Worm (Caenorhabditis elegans) whole organism, L4/young adult: ENCODE results near the gene C18A3.10.

Experiments used
- W03F9.2 ChIP-seq: fragments of 150-350 bp; optimal IDR thresholded peaks from 2 replicates; lab custom pipeline; 2014; ENCODE audit warnings: missing biosample characterization, missing genetic modification characterization
- dao-5 ChIP-seq: sonication (generic microtip); optimal IDR thresholded peaks from 2 replicates; lab custom pipeline; 2016; ENCODE audit warnings: missing genotype, missing genetic modification characterization, moderate library complexity, missing compliant biosample characterization
- him-1 ChIP-seq: sonication (generic microtip); optimal IDR thresholded peaks from 2 replicates; lab custom pipeline; 2016; ENCODE audit warnings: missing genotype, missing genetic modification reagents, missing genetic modification characterization, missing compliant biosample characterization

DNA sequence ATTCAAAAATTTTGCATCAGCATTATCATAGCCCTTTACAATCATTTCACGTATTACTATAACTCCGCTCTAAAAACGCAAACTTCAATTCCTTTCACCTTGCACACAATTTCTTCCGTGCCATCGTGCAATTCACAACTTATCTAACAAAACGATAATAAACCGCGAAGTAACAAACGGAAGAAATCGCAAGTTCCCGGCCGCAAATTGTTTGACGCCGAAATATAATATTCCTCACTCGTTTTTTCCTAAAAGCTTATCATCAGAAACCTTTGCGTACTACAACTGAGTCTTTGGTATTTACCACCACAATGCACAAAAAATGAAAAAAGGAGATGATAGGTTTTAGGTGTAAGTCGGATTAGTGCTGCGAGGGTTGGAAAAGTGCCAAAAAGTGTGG is 31.7 kb upstream of the C18A3.10 start:
- TF ChIP-seq dao-5 (tag; lab: Kevin White, UChicago) (no peak), him-1 (no peak), W03F9.2 (no peak)
